Worm (Caenorhabditis elegans) whole organism, young adult: ENCODE measurements around the gene clec-63.

Experiments
- B0035.1 ChIP-seq: sonication (generic microtip); optimal IDR thresholded peaks from 2 replicates; lab custom pipeline; 2016; ENCODE audit warnings: missing genetic modification characterization, mild to moderate bottlenecking, missing compliant biosample characterization, missing genotype, missing genetic modification reagents
- B0336.3 ChIP-seq: fragments of 200-800 bp; sonication (Bioruptor generic); IDR thresholded peaks from 2 replicates; pipeline ENCODE4 v1.3.6; 2022; ENCODE audit warnings: missing genetic modification characterization, missing compliant biosample characterization
- C17E4.6 ChIP-seq: fragments of 200-800 bp; sonication (Bioruptor generic); IDR thresholded peaks from 2 replicates; pipeline ENCODE4 v1.3.6; 2022; ENCODE audit warnings: missing genetic modification reagents, missing genetic modification characterization, missing compliant biosample characterization
- D2030.7 ChIP-seq: fragments of 200-800 bp; sonication (Bioruptor generic); IDR thresholded peaks from 2 replicates; pipeline ENCODE4 v1.3.6; 2022; ENCODE audit warnings: missing genetic modification reagents, missing genetic modification characterization, missing compliant biosample characterization
- F10E7.11 ChIP-seq: sonication (generic microtip); optimal IDR thresholded peaks from 2 replicates; lab custom pipeline; 2017; ENCODE audit warnings: mild to moderate bottlenecking, missing genetic modification characterization, moderate library complexity, missing compliant biosample characterization
- F23B12.7 ChIP-seq: sonication (generic microtip); optimal IDR thresholded peaks from 2 replicates; lab custom pipeline; 2017; ENCODE audit warnings: missing genetic modification characterization, mild to moderate bottlenecking, missing compliant biosample characterization, antibody characterized with exemption, moderate library complexity; ENCODE audit not compliant: insufficient read depth
- F33H1.4 ChIP-seq: fragments of 200-800 bp; sonication (Bioruptor generic); IDR thresholded peaks from 2 replicates; pipeline ENCODE4 v1.3.6; 2022; ENCODE audit warnings: missing genetic modification reagents, missing genetic modification characterization, missing compliant biosample characterization
- F37B4.10 ChIP-seq: fragments of 200-800 bp; sonication (Bioruptor generic); IDR thresholded peaks from 2 replicates; pipeline ENCODE4 v1.3.6; 2022; ENCODE audit warnings: missing genetic modification characterization, missing compliant biosample characterization
- F49E8.2 ChIP-seq: sonication (generic microtip); optimal IDR thresholded peaks from 3 replicates; lab custom pipeline; 2017; ENCODE audit warnings: missing genetic modification characterization, mild to moderate bottlenecking, missing compliant biosample characterization, antibody characterized with exemption, moderate library complexity; ENCODE audit not compliant: insufficient read depth
- F57A8.1 ChIP-seq: fragments of 200-800 bp; sonication (Bioruptor generic); optimal IDR thresholded peaks from 2 replicates; lab custom pipeline; 2018; ENCODE audit warnings: mild to moderate bottlenecking, missing genetic modification characterization, moderate library complexity, missing compliant biosample characterization
- Y95B8A.8 ChIP-seq: fragments of 200-800 bp; sonication (Bioruptor generic); IDR thresholded peaks from 2 replicates; pipeline ENCODE4 v1.3.6; 2022; ENCODE audit warnings: missing genetic modification reagents, missing genetic modification characterization, missing compliant biosample characterization
- ama-1 ChIP-seq, 3 experiments: fragments of 150-350 bp in 1 of 3; sonication (generic microtip) in 2 of 3; optimal IDR thresholded peaks; 2 replicates each; lab custom pipeline; 2014 to 2018; ENCODE audit warnings: missing biosample characterization in 2 of 3, missing genetic modification characterization in 2 of 3, missing genetic modification reagents in 2 of 3
- cebp-1 ChIP-seq, 2 experiments: fragments of 200-800 bp in 1 of 2; sonication (Bioruptor generic) in 1 of 2; sonication (generic microtip) in 1 of 2; IDR thresholded peaks in 1 of 2; optimal IDR thresholded peaks in 1 of 2; 2 replicates each; pipeline versions ENCODE4 v1.3.6 to Lab custom; 2017 to 2022; ENCODE audit warnings: missing compliant biosample characterization in 2 of 2, missing genetic modification characterization in 2 of 2, mild to moderate bottlenecking in 1 of 2, missing genetic modification reagents in 1 of 2, moderate library complexity in 1 of 2
- cebp-2 ChIP-seq: fragments of 200-800 bp; sonication (Bioruptor generic); IDR thresholded peaks from 2 replicates; pipeline ENCODE4 v1.3.6; 2022; ENCODE audit warnings: missing genetic modification characterization, missing compliant biosample characterization
- ceh-27 ChIP-seq: fragments of 200-800 bp; sonication (Bioruptor generic); optimal IDR thresholded peaks from 2 replicates; lab custom pipeline; 2018; ENCODE audit warnings: mild to moderate bottlenecking, missing genetic modification characterization, moderate library complexity, missing compliant biosample characterization
- ceh-40 ChIP-seq: fragments of 200-800 bp; sonication (Bioruptor generic); IDR thresholded peaks from 2 replicates; pipeline ENCODE4 v1.3.6; 2022; ENCODE audit warnings: missing genetic modification characterization, missing compliant biosample characterization
- ceh-58 ChIP-seq: fragments of 200-800 bp; sonication (Bioruptor generic); IDR thresholded peaks from 2 replicates; pipeline ENCODE4 v1.3.6; 2022; ENCODE audit warnings: missing genetic modification characterization, missing compliant biosample characterization
- die-1 ChIP-seq: sonication (generic microtip); optimal IDR thresholded peaks from 2 replicates; lab custom pipeline; 2016; ENCODE audit warnings: missing genotype, mild to moderate bottlenecking, missing genetic modification characterization, missing compliant biosample characterization
- dox-1 ChIP-seq: fragments of 200-800 bp; sonication (Bioruptor generic); IDR thresholded peaks from 2 replicates; pipeline ENCODE4 v1.3.6; 2022; ENCODE audit warnings: missing genetic modification reagents, missing genetic modification characterization, missing compliant biosample characterization
- egrh-3 ChIP-seq: fragments of 200-800 bp; sonication (Bioruptor generic); IDR thresholded peaks from 2 replicates; pipeline ENCODE4 v1.3.6; 2022; ENCODE audit warnings: missing genetic modification reagents, missing genetic modification characterization, missing compliant biosample characterization
- him-1 ChIP-seq: sonication (generic microtip); optimal IDR thresholded peaks from 2 replicates; lab custom pipeline; 2016; ENCODE audit warnings: missing genotype, missing genetic modification reagents, missing genetic modification characterization, missing compliant biosample characterization
- hrde-1 ChIP-seq: sonication (generic microtip); optimal IDR thresholded peaks from 2 replicates; lab custom pipeline; 2016; ENCODE audit warnings: missing genetic modification characterization, mild to moderate bottlenecking, missing compliant biosample characterization, moderate library complexity, missing genotype, missing genetic modification reagents, borderline replicate concordance
- lag-1 ChIP-seq: fragments of 200-800 bp; sonication (Bioruptor generic); IDR thresholded peaks from 2 replicates; pipeline ENCODE4 v1.3.6; 2022; ENCODE audit warnings: missing genetic modification reagents, missing genetic modification characterization, missing compliant biosample characterization
- lin-54 ChIP-seq: fragments of 200-800 bp; sonication (Bioruptor generic); optimal IDR thresholded peaks from 2 replicates; lab custom pipeline; 2018; ENCODE audit warnings: mild to moderate bottlenecking, missing genetic modification characterization, missing compliant biosample characterization
- lsl-1 ChIP-seq: fragments of 200-800 bp; sonication (Bioruptor generic); optimal IDR thresholded peaks from 2 replicates; lab custom pipeline; 2018; ENCODE audit warnings: mild to moderate bottlenecking, missing genetic modification characterization, moderate library complexity, missing compliant biosample characterization
- madf-3 ChIP-seq: fragments of 200-800 bp; sonication (Bioruptor generic); IDR thresholded peaks from 2 replicates; pipeline ENCODE4 v1.3.6; 2022; ENCODE audit warnings: missing genetic modification reagents, missing genetic modification characterization, missing compliant biosample characterization
- mel-28 ChIP-seq: sonication (generic microtip); optimal IDR thresholded peaks from 2 replicates; lab custom pipeline; 2016; ENCODE audit warnings: borderline replicate concordance, mild to moderate bottlenecking, missing genetic modification characterization, missing compliant biosample characterization
- mes-4 ChIP-seq: sonication (generic microtip); optimal IDR thresholded peaks from 2 replicates; lab custom pipeline; 2016; ENCODE audit warnings: missing genotype, missing genetic modification characterization, missing compliant biosample characterization
- nfya-2 ChIP-seq: fragments of 200-800 bp; sonication (Bioruptor generic); IDR thresholded peaks from 2 replicates; pipeline ENCODE4 v1.3.6; 2022; ENCODE audit warnings: missing genetic modification reagents, missing genetic modification characterization, missing compliant biosample characterization
- nhr-80 ChIP-seq: sonication (generic microtip); optimal IDR thresholded peaks from 2 replicates; lab custom pipeline; 2016; ENCODE audit warnings: missing genetic modification characterization, missing compliant biosample characterization
- pbrm-1 ChIP-seq: fragments of 200-800 bp; sonication (Bioruptor generic); IDR thresholded peaks from 2 replicates; pipeline ENCODE4 v1.3.6; 2022; ENCODE audit warnings: missing genetic modification reagents, missing genetic modification characterization, missing compliant biosample characterization
- rpc-1 ChIP-seq, 2 experiments: fragments of 150-350 bp in 1 of 2; sonication (generic microtip) in 1 of 2; optimal IDR thresholded peaks; 2 replicates each; lab custom pipeline; 2014 to 2018; ENCODE audit warnings: missing biosample characterization in 1 of 2, missing genetic modification characterization in 1 of 2, missing genetic modification reagents in 1 of 2, missing genotype in 1 of 2
- sdz-38 ChIP-seq: sonication (generic microtip); optimal IDR thresholded peaks from 2 replicates; lab custom pipeline; 2016; ENCODE audit warnings: missing genotype, missing genetic modification characterization, missing compliant biosample characterization
- snpc-3.4 ChIP-seq: sonication (generic microtip); optimal IDR thresholded peaks from 2 replicates; lab custom pipeline; 2017; ENCODE audit warnings: missing genetic modification characterization, mild to moderate bottlenecking, missing compliant biosample characterization, antibody characterized with exemption, moderate library complexity, missing genotype, missing genetic modification reagents
- tlf-1 ChIP-seq: fragments of 200-800 bp; sonication (Bioruptor generic); optimal IDR thresholded peaks from 2 replicates; lab custom pipeline; 2018; ENCODE audit warnings: mild to moderate bottlenecking, missing genetic modification characterization, missing compliant biosample characterization
- unc-62 ChIP-seq: fragments of 150-350 bp; optimal IDR thresholded peaks from 2 replicates; lab custom pipeline; 2014; ENCODE audit warnings: missing biosample characterization, missing genetic modification reagents, missing genetic modification characterization
- zfh-2 ChIP-seq: fragments of 200-800 bp; sonication (Bioruptor generic); conservative IDR thresholded peaks from 2 replicates; pipeline ENCODE4 v1.3.6; 2022; ENCODE audit warnings: missing genetic modification reagents, missing genetic modification characterization, missing compliant biosample characterization
- ztf-18 ChIP-seq: sonication (generic microtip); optimal IDR thresholded peaks from 2 replicates; lab custom pipeline; 2016; ENCODE audit warnings: missing genotype, mild to moderate bottlenecking, missing genetic modification characterization, missing compliant biosample characterization

clec-63 gene

DNA sequence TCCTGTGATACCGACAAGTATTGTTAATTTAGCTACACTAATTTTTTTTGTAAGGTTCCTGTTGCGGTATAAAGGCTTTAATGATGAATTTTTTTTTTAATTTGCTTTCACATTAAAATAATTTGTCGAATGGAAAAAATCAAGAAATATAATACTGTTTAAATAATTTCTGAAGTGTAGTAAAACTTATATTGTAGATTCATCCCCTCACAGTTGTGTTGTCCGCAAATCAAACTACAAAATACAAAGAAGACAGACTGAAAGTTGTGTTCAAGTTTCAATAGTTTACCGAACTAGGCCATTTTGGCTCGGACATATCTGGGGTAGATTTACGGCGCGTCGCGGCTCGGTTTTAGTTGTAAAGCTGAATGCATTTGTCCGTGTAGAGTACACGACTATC is 1.9 kb downstream of the clec-63 start:
- TF ChIP-seq him-1 (tag; lab: Kevin White, UChicago) (no peak), sdz-38 (tag; lab: Kevin White, UChicago) (no peak), ama-1 (optimal IDR thresholded peaks at IDR 0.05; lab: Kevin White, UChicago) (no peak), ama-1 (GFP tag; optimal IDR thresholded peaks at IDR 0.05; lab: Kevin White, UChicago) (no peak), zfh-2 (no peak), nfya-2 (GFP tag; lab: Robert Waterston, UW) (no peak), ceh-58 (no peak), lag-1 (GFP tag; lab: Robert Waterston, UW) (no peak), B0336.3 (no peak), F49E8.2 (tag; lab: Kevin White, UChicago) (no peak), egrh-3 (GFP tag; lab: Robert Waterston, UW) (no peak), B0035.1 (tag; lab: Kevin White, UChicago) (no peak), Y95B8A.8 (GFP tag; lab: Robert Waterston, UW) (no peak), lsl-1 (GFP tag; lab: Kevin White, UChicago) (no peak)
- TF ChIP-seq, all 124 proteins: peak for 0

DNA sequence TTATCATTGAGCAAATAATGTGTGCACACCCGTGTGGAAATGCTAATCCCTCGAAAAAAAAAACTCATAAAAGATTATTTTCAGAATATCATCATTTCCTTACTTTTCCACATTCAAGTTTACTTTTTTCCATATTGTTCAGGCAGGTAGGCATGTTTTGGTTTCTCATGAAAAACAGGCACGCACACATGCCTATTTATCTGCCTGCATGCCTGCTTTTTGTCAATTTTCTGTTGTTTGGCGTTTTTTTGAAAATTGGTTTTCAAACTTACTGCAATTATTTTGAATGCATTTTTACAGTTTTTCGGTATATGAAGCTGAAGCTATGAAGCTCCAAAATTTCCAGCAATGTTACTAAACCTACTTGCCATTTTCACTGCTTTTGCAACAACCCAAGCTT is 2.5 kb downstream of the clec-63 start, which contains the start of gene clec-64:
clec-64 (plus strand) TSS at position 301 of the 400 bp plus-strand sequence.
- TF ChIP-seq C17E4.6 (GFP tag; lab: Robert Waterston, UW) (no peak), die-1 (tag; lab: Kevin White, UChicago) (no peak), ceh-40 (GFP tag; lab: Robert Waterston, UW) (no peak), ztf-18 (tag; lab: Kevin White, UChicago) (no peak), unc-62 (GFP tag; lab: Kevin White, UChicago) (no peak), F33H1.4 (GFP tag; lab: Robert Waterston, UW) (no peak), F10E7.11 (tag; lab: Kevin White, UChicago) (no peak), madf-3 (GFP tag; lab: Robert Waterston, UW) (no peak), F37B4.10 (GFP tag; lab: Robert Waterston, UW) (no peak)

DNA sequence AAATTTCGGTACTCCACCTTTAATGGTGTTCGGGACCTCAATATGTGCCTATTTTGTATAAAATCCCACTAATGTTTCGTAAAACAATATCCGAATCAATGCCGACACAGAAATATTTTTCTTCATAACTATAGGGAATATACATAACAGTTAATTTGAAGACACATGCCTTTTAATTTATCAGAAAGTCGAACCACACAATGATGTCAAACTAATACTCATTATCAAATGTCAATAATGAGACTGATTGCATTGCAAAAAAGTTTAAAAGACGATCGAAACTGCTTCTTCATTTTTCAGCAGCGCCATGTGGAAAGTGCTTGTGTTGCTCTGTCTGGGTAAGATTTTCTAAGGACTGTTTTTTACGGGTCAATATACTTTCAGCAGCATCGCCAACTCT is 5.6 kb downstream of the clec-63 start, which contains the start of gene clec-65:
clec-65 (plus strand) TSS at position 301 of the 400 bp plus-strand sequence.
- TF ChIP-seq dox-1 (GFP tag; lab: Robert Waterston, UW) (0 out of 2 replicates have a peak, but pooled peaks have one; percentile 15), ztf-18 (tag; lab: Kevin White, UChicago) (no peak), nhr-80 (tag; lab: Kevin White, UChicago) (peak; percentile 20)

DNA sequence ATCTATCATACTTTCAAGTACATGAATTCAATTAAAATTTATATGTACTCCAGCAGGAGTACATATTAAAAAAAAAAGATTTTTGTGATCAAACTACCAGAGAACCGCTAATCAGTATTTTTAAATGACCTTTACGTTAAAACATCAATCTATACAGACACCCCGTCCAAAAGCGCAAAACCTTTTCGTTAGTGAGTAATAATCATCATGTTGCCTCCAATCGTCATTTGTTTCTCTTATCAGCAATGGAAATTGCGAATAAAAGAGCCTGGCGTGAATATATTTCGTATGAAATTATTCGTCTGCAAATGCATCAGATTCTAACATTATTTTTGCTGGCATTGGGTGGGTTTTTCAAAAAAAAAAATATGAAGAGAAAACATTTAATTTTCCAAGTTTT is 8.7 kb downstream of the clec-63 start, which contains the start of gene clec-66:
clec-66 (plus strand) TSS at position 225 of the 400 bp plus-strand sequence.
- TF ChIP-seq nhr-80 (tag; lab: Kevin White, UChicago) (peak; percentile 70), lin-54 (GFP tag; lab: Kevin White, UChicago) (no peak)

DNA sequence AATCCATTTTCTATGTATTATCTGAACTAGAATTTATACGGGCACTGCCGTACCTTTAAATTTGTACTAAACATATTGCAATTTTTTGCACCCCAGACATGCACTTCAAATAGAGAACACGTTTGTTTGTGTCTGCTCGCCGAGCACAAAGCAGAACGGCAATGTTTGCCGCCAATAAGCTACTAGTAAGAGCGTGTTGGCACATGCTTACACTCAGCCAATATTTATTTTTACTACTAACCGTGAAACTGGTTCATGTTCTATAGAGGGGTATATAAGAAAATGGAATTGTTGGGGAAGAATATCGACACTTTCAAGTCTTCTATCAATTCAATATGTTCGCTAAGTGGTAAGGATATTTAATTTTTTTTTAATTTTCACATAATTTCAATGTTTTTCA is 11.6 kb downstream of the clec-63 start, which contains the start of gene nspb-11:
nspb-11 (plus strand) TSS at position 301 of the 400 bp plus-strand sequence.
- no peak for TF ChIP-seq mel-28 (tag; lab: Kevin White, UChicago)
- no peak for TF ChIP-seq ama-1 (optimal IDR thresholded peaks at IDR 0.05; lab: Kevin White, UChicago)
- no peak for TF ChIP-seq ama-1 (GFP tag; optimal IDR thresholded peaks at IDR 0.05; lab: Kevin White, UChicago)
- no peak for TF ChIP-seq hrde-1 (tag; lab: Kevin White, UChicago)
- TF ChIP-seq F57A8.1, result no peak
- TF ChIP-seq cebp-2 (GFP tag; lab: Robert Waterston, UW), result no peak
- TF ChIP-seq mes-4 (tag; lab: Kevin White, UChicago), result no peak
- TF ChIP-seq pbrm-1 (GFP tag; lab: Robert Waterston, UW), result no peak
- no peak for TF ChIP-seq rpc-1 (optimal IDR thresholded peaks at IDR 0.05; lab: Kevin White, UChicago)
- no peak for TF ChIP-seq rpc-1 (tag; optimal IDR thresholded peaks at IDR 0.05; lab: Kevin White, UChicago)
- no peak for TF ChIP-seq cebp-1 (GFP tag; IDR thresholded peaks at IDR 0.05; lab: Robert Waterston, UW)
- no peak for TF ChIP-seq cebp-1 (tag; optimal IDR thresholded peaks at IDR 0.05; lab: Kevin White, UChicago)
- no peak for TF ChIP-seq him-1 (tag; lab: Kevin White, UChicago)
- TF ChIP-seq ceh-27 (GFP tag; lab: Kevin White, UChicago), result no peak
- no peak for TF ChIP-seq tlf-1 (GFP tag; lab: Kevin White, UChicago)
- no peak for TF ChIP-seq madf-3 (GFP tag; lab: Robert Waterston, UW)
- TF ChIP-seq D2030.7 (GFP tag; lab: Robert Waterston, UW), result no peak
- no peak for TF ChIP-seq snpc-3.4 (tag; lab: Kevin White, UChicago)
- no peak for TF ChIP-seq F23B12.7
- TF ChIP-seq F33H1.4 (GFP tag; lab: Robert Waterston, UW), result no peak
